Fruit fly (Drosophila melanogaster) ovary, adult (tissue): ENCODE data around the gene CG10646.

ENCODE experiments used
- CG17801 ChIP-seq: fragments of 200-800 bp; optimal IDR thresholded peaks from 2 replicates; lab custom pipeline; 2019; ENCODE audit warnings: missing biosample characterization, mild to moderate bottlenecking, missing genetic modification characterization, moderate library complexity; ENCODE audit not compliant: partially characterized antibody

Gene CG10646

dm6 chr3L:12482917-12483316, 20.8 kb downstream of the CG10646 start:
- TF ChIP-seq CG17801 (GFP tag; lab: Kevin White, UChicago): peak; percentile 17

- no peak for TF ChIP-seq CG17801 (GFP tag; lab: Kevin White, UChicago)
These were observed 21.4 kb downstream of the CG10646 start, which contains the start of gene CG33725 for dm6 chr3L:12482246-12482645. Gene CG33725 (plus strand): TSS chr3L:12482609.

DNA sequence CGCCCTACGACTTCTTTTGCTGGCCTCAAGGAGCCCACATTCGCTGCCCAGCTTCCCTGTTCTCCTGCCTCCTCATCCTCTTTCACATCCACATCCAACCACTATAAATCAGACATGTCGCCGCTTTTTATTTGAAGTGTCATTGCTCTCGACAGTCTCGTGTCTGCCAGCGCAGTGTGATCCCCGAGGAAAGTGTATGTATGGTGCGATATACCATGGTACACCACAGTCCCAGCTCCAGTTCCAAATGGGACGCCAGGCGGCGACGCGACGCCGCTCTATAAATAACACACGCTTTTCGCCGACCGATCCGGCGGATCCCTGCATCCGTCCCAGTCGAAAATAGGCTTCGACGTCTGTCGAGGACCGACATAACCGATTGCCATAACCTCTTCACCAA, 25.5 kb downstream of the CG10646 start:
- no peak for TF ChIP-seq CG17801 (GFP tag; lab: Kevin White, UChicago)

DNA sequence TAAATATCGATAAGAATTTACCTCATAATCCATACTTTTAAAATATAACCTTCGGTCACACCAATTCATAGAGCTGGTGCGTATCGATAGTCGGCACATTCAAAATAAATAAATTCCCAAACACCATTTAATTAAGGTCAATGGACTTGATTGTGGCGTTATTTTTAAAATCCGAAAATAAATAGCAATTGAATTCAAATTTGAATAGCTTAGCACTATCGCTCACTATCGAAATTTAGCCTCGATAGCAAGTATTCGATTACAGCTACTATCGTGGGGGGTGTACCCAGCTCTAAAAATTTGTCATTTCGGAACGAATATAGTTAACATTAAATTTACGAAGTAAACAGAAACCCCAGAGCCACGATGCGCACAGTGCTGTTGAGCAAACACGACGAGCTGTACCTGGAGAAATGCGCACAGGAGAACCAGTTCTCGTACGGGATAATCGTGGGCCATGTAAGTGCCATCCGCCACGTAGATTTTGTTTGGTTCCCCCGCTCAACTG, 32.2 kb downstream of the CG10646 start, which contains the start of gene CG10616:
CG10616 (plus strand) TSS at position 258 of the 508 bp plus-strand sequence.
- TF ChIP-seq CG17801 (GFP tag; lab: Kevin White, UChicago): no peak

- no peak for TF ChIP-seq CG17801 (GFP tag; lab: Kevin White, UChicago)
These were observed 33.2 kb downstream of the CG10646 start for dm6 chr3L:12470509-12470908.

DNA sequence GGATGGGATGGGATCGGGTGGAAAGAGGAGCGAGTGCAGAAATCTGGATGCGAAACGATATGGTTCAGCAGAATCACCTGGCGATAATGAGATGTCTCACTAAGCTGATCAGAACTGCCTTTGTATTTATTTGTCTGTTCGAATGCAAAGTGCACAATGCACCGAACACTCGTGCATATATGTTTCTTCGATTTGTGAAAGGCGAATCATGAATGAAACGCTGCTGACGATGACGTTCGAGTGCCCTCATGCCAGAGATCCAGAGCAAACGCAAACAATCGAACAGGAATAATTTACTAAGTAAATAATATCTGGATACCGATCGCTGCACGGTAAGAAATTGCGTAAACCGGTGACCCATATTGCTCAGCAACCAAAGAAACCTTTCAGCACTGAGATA, 34.0 kb downstream of the CG10646 start, which contains the start of gene CG32102:
CG32102 (minus strand) TSS at position 101 of the 400 bp plus-strand sequence.
- TF ChIP-seq CG17801 (GFP tag; lab: Kevin White, UChicago): no peak

DNA sequence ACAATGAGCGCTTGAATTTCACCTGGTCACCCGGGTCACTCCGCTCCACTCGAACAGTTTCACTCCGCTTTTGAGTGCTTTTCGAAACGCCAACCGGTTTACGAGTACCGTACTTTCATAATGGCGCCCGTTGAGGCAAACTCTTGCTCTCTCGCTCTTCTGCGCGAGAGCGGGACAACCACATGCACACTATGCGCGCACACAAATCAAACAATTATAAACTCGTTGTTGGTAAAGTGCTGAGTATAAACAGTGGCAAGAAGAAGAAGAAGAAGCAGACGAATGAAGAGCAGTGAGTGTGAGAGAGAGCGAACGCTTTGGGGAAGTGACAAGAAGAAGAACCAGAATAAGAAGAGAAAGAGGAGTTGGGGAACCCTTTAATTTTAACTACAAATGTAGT, 35.7 kb downstream of the CG10646 start, which contains the start of gene eyg:
eyg (minus strand) TSS at position 6 of the 400 bp plus-strand sequence.
- no peak for TF ChIP-seq CG17801 (GFP tag; lab: Kevin White, UChicago)

DNA sequence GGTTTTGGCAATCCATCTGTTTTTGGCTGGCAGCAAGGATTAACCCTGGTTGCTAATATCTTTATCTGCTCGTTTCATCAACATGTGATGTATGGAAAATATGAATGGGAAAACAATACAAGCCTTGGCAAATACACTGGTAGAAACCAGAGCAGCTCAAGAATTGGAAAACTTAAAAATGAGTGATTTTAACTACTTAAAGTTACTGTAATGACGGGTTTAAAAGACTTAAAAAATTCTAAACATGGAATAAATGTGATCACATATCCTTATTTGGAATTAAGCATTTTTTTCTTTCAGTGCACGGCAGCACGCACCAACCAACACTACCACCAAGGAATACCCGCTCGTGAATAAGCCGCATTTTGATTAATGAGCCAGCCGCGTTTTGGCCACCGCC, 38.5 kb downstream of the CG10646 start:
- no peak for TF ChIP-seq CG17801 (GFP tag; lab: Kevin White, UChicago)

DNA sequence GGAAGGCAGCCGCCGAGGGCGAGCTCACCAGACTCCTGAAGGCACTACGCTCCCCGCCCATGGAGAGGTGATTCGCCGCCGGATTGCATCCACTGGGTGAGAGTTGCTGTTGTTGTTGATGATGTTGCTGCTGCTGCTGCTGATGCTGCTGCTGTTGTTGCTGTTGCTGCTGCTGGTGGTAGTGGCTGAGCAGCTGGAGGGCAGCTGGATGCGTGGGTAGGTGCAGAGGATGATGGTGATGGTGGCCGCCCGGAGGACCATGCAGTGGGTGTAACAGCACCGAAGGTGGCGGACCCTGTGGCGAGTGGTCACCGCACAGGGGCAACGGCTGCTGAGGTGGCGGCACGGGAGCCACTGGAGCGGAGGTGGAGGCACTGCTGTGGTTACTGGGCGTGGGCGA, 40.1 kb downstream of the CG10646 start:
- no peak for TF ChIP-seq CG17801 (GFP tag; lab: Kevin White, UChicago)

- TF ChIP-seq CG17801 (GFP tag; lab: Kevin White, UChicago): no peak
These were observed 41.7 kb downstream of the CG10646 start for dm6 chr3L:12461953-12462352.

dm6 chr3L:12456916-12457662, 46.6 kb downstream of the CG10646 start:
- TF ChIP-seq CG17801 (GFP tag; lab: Kevin White, UChicago): no peak

DNA sequence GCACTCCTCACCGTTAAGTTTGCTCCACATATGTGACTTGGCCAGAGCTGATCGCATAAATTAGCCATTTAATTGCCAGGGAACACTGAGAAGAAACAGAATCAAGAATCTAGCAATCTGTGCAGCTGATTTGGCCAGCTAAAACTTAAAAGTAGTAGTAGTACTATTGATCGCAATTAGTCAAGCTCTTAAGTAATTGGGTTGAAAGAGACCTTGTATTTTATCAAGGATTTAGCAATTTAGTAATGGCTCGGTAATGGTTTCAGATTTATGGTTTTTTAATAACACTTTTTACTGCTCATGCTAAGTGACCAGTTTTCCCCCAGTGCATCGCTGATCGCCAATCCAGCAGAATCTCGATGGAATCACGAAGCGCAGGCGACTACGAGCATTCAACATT, 48.7 kb downstream of the CG10646 start:
- no peak for TF ChIP-seq CG17801 (GFP tag; lab: Kevin White, UChicago)

- no peak for TF ChIP-seq CG17801 (GFP tag; lab: Kevin White, UChicago)
These were observed 50.2 kb downstream of the CG10646 start for dm6 chr3L:12453529-12453928.
